Worm (Caenorhabditis elegans) whole organism, L1 larva: ENCODE measurements around the gene glb-15.

Experiments used
- Y116A8C.19 ChIP-seq: sonication (generic microtip); optimal IDR thresholded peaks from 2 replicates; lab custom pipeline; 2016; ENCODE audit warnings: missing compliant biosample characterization, missing genetic modification characterization, borderline replicate concordance
- snpc-4 ChIP-seq: fragments of 150-350 bp; optimal IDR thresholded peaks from 2 replicates; lab custom pipeline; 2014; ENCODE audit warnings: missing biosample characterization, missing genetic modification characterization
- tlp-1 ChIP-seq: fragments of 150-350 bp; optimal IDR thresholded peaks from 2 replicates; lab custom pipeline; 2014; ENCODE audit warnings: missing biosample characterization, missing genetic modification characterization

DNA sequence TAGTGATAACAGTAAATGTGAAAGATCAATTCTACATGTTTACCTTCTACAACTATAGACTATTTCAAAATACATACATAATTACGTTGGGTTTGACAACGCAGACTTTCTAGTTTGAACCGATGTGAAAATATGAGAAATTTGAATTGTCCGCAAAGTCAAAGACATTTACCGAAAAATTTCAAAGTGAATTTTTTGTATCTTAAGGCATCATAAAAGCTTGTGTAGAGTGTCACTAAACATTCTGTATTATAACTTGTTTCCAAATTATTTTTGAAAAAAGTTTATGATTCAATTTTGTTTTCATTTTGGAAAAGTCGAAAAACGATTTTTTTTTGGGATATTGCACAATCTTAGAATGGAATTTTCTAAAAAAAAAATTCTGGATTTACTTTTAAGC is 17.5 kb upstream of the glb-15 start:
- TF ChIP-seq Y116A8C.19 (tag; lab: Kevin White, UChicago) (no peak), snpc-4 (tag; lab: Kevin White, UChicago) (no peak), tlp-1 (tag; lab: Kevin White, UChicago) (no peak)
